Fruit fly (Drosophila melanogaster) whole organism, wandering third instar larva: ENCODE measurements around the gene CG33160.

Source experiments
- Abd-B ChIP-seq: fragments of >200 bp; optimal IDR thresholded peaks from 2 replicates; lab custom pipeline; 2017; ENCODE audit warnings: missing biosample characterization, missing genetic modification characterization
- CG32264 ChIP-seq: fragments of 200-800 bp; sonication (Bioruptor generic); optimal IDR thresholded peaks from 2 replicates; lab custom pipeline; 2016; ENCODE audit warnings: missing biosample characterization, missing genetic modification characterization
- CG9705 ChIP-seq: fragments of 200-800 bp; sonication (Bioruptor generic); optimal IDR thresholded peaks from 2 replicates; lab custom pipeline; 2018; ENCODE audit warnings: missing biosample characterization, mild to moderate bottlenecking, missing genetic modification characterization
- Dfd ChIP-seq: fragments of >200 bp; optimal IDR thresholded peaks from 2 replicates; lab custom pipeline; 2017; ENCODE audit warnings: missing biosample characterization, missing genetic modification characterization
- Dif ChIP-seq: fragments of 200-275, 200-300 bp; sonication (Bioruptor generic); optimal IDR thresholded peaks from 2 replicates; lab custom pipeline; 2018; ENCODE audit warnings: missing biosample characterization, missing genetic modification characterization; ENCODE audit not compliant: partially characterized antibody
- GATAd ChIP-seq: sonication (Bioruptor generic); optimal IDR thresholded peaks from 2 replicates; lab custom pipeline; 2016; ENCODE audit warnings: missing biosample characterization, missing genetic modification characterization
- HLH106 ChIP-seq: fragments of 200-800 bp; optimal IDR thresholded peaks from 3 replicates; lab custom pipeline; 2019; ENCODE audit warnings: missing biosample characterization, mild to moderate bottlenecking, missing genetic modification characterization, moderate library complexity
- Hnf4 ChIP-seq: fragments of 200-800 bp; sonication (Bioruptor generic); optimal IDR thresholded peaks from 2 replicates; lab custom pipeline; 2016; ENCODE audit warnings: missing biosample characterization, mild to moderate bottlenecking, missing genetic modification characterization
- Hr78 ChIP-seq: fragments of >200 bp; optimal IDR thresholded peaks from 2 replicates; lab custom pipeline; 2017; ENCODE audit warnings: missing biosample characterization, missing genetic modification characterization
- Hr83 ChIP-seq: fragments of 200-300 bp; sonication (Bioruptor generic); optimal IDR thresholded peaks from 2 replicates; lab custom pipeline; 2016; ENCODE audit warnings: missing biosample characterization, mild to moderate bottlenecking, missing genetic modification characterization, moderate library complexity; ENCODE audit not compliant: poor library complexity, severe bottlenecking
- Jra ChIP-seq: sonication (Bioruptor generic); optimal IDR thresholded peaks from 2 replicates; lab custom pipeline; 2016; ENCODE audit warnings: missing biosample characterization, missing genetic modification characterization
- Mio ChIP-seq: sonication (Bioruptor generic); optimal IDR thresholded peaks from 2 replicates; lab custom pipeline; 2016; ENCODE audit warnings: missing biosample characterization, missing genetic modification characterization
- Myc ChIP-seq: fragments of >200 bp; optimal IDR thresholded peaks from 2 replicates; lab custom pipeline; 2017
- N ChIP-seq: fragments of >200 bp; optimal IDR thresholded peaks from 2 replicates; lab custom pipeline; 2018; ENCODE audit warnings: missing biosample characterization, missing external identifiers, missing genetic modification characterization
- OdsH ChIP-seq: fragments of 200-800 bp; sonication (Bioruptor generic); optimal IDR thresholded peaks from 2 replicates; lab custom pipeline; 2016; ENCODE audit warnings: missing biosample characterization, mild to moderate bottlenecking, missing genetic modification characterization
- Rel ChIP-seq, 2 experiments: fragments of 200-800 bp; sonication (Bioruptor generic) in 1 of 2; optimal IDR thresholded peaks; 2 replicates in 1 of 2; 3 replicates in 1 of 2; lab custom pipeline; 2016 to 2019; ENCODE audit warnings: mild to moderate bottlenecking in 2 of 2, missing biosample characterization in 2 of 2, missing genetic modification characterization in 2 of 2, moderate library complexity in 1 of 2
- Sp1 ChIP-seq: fragments of 200-800 bp; sonication (Bioruptor generic); optimal IDR thresholded peaks from 3 replicates; lab custom pipeline; 2019; ENCODE audit warnings: missing biosample characterization, mild to moderate bottlenecking, missing genetic modification characterization, moderate library complexity
- Vsx2 ChIP-seq: fragments of 200-300, 225-300 bp; sonication (Bioruptor generic); optimal IDR thresholded peaks from 2 replicates; lab custom pipeline; 2018; ENCODE audit warnings: missing biosample characterization, missing genetic modification characterization; ENCODE audit not compliant: partially characterized antibody
- br ChIP-seq: fragments of 200-800 bp; sonication (Bioruptor generic); optimal IDR thresholded peaks from 2 replicates; lab custom pipeline; 2016; ENCODE audit warnings: missing biosample characterization, missing genetic modification characterization
- brk ChIP-seq: fragments of 200-800 bp; sonication (Bioruptor generic); optimal IDR thresholded peaks from 2 replicates; lab custom pipeline; 2016; ENCODE audit warnings: missing biosample characterization, mild to moderate bottlenecking, missing genetic modification characterization
- dl ChIP-seq, 2 experiments: fragments of 175-275, 200-275 bp in 1 of 2; fragments of 200-275 bp in 1 of 2; sonication (Bioruptor generic); optimal IDR thresholded peaks; lab custom pipeline; 2018; ENCODE audit warnings: mild to moderate bottlenecking in 2 of 2, missing biosample characterization in 2 of 2, missing genetic modification characterization in 2 of 2, moderate library complexity in 2 of 2; ENCODE audit not compliant: partially characterized antibody in 2 of 2, insufficient read depth in 1 of 2
- dmrt93B ChIP-seq: fragments of 200-800 bp; sonication (Bioruptor generic); optimal IDR thresholded peaks from 2 replicates; lab custom pipeline; 2018; ENCODE audit warnings: missing biosample characterization, mild to moderate bottlenecking, missing genetic modification characterization
- dsf ChIP-seq: sonication (Bioruptor generic); optimal IDR thresholded peaks from 2 replicates; lab custom pipeline; 2016; ENCODE audit warnings: missing biosample characterization, missing genetic modification characterization, borderline replicate concordance
- ey ChIP-seq: fragments of 200-800 bp; sonication (Bioruptor generic); optimal IDR thresholded peaks from 2 replicates; lab custom pipeline; 2016; ENCODE audit warnings: missing biosample characterization, missing genetic modification characterization
- foxo ChIP-seq, 2 experiments: fragments of 200-800 bp; sonication (Bioruptor generic); optimal IDR thresholded peaks; 2 replicates in 1 of 2; 3 replicates in 1 of 2; lab custom pipeline; 2016 to 2017; ENCODE audit warnings: missing biosample characterization in 2 of 2, missing genetic modification characterization in 2 of 2
- fru ChIP-seq: fragments of 200-800 bp; sonication (Bioruptor generic); optimal IDR thresholded peaks from 3 replicates; lab custom pipeline; 2016; ENCODE audit warnings: missing biosample characterization, mild to moderate bottlenecking, missing genetic modification characterization
- h ChIP-seq: fragments of 200-800 bp; sonication (Bioruptor generic); optimal IDR thresholded peaks from 3 replicates; lab custom pipeline; 2016; ENCODE audit warnings: missing biosample characterization, mild to moderate bottlenecking, missing genetic modification characterization
- jim ChIP-seq: fragments of 175-275, 200-325 bp; sonication (Bioruptor generic); optimal IDR thresholded peaks from 2 replicates; lab custom pipeline; 2016; ENCODE audit warnings: missing biosample characterization, mild to moderate bottlenecking, missing genetic modification characterization
- psq ChIP-seq: fragments of 200-800 bp; sonication (Bioruptor generic); optimal IDR thresholded peaks from 3 replicates; lab custom pipeline; 2017; ENCODE audit warnings: missing biosample characterization, mild to moderate bottlenecking, missing genetic modification characterization, moderate library complexity
- rgr ChIP-seq: fragments of 200-800 bp; sonication (Bioruptor generic); optimal IDR thresholded peaks from 3 replicates; lab custom pipeline; 2016; ENCODE audit warnings: missing biosample characterization, mild to moderate bottlenecking, missing genetic modification characterization
- sage ChIP-seq: fragments of 200-800 bp; sonication (Bioruptor generic); optimal IDR thresholded peaks from 2 replicates; lab custom pipeline; 2016; ENCODE audit warnings: missing biosample characterization, mild to moderate bottlenecking, missing genetic modification characterization
- sv ChIP-seq: fragments of 200-800 bp; sonication (Bioruptor generic); optimal IDR thresholded peaks from 3 replicates; lab custom pipeline; 2016; ENCODE audit warnings: missing biosample characterization, missing genetic modification characterization
- tai ChIP-seq: sonication (Bioruptor generic); optimal IDR thresholded peaks from 2 replicates; lab custom pipeline; 2016; ENCODE audit warnings: missing biosample characterization, missing genetic modification characterization
- usp ChIP-seq: fragments of >200 bp; optimal IDR thresholded peaks from 2 replicates; lab custom pipeline; 2017; ENCODE audit warnings: missing biosample characterization, missing genetic modification characterization
- woc ChIP-seq: sonication (Bioruptor generic); optimal IDR thresholded peaks from 2 replicates; lab custom pipeline; 2016; ENCODE audit warnings: missing biosample characterization, mild to moderate bottlenecking, missing genetic modification characterization

CG33160 gene

DNA sequence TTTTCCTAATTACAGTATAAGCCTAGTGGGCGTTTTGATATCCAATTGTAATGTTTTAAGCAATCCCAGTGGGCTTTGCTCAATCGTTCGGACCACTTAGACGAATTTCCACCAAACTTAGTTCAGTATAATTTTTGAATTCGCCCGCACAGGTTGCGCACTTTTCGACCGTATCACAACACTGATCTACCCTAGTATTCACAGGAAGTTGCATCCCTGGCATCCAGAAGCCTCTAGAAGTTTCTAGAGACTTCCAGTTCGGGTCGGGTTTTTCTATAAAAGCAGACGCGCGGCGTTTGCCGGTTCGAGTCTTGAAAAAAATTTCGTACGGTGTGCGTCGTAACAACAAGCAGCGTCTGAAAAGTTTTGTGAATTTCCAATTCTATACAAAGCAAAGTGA, 13.3 kb downstream of the CG33160 start, which contains the start of gene Hsp83:
Gene Hsp83, plus strand, starts transcription at position 58 of the 400 bp plus-strand sequence.
- TF ChIP-seq Rel (GFP tag; optimal IDR thresholded peaks at IDR 0.05; lab: Kevin White, UChicago), result peak; percentile 81
- peak; percentile 88 for TF ChIP-seq Rel (tag; optimal IDR thresholded peaks at IDR 0.05; lab: Kevin White, UChicago)
- peak; percentile 98 for TF ChIP-seq rgr (GFP tag; lab: Kevin White, UChicago)
- TF ChIP-seq Sp1 (GFP tag; lab: Kevin White, UChicago), result peak; percentile 98
- TF ChIP-seq HLH106, result peak; percentile 87
- TF ChIP-seq CG9705 (GFP tag; lab: Kevin White, UChicago), result peak; percentile 94
- TF ChIP-seq h (GFP tag; lab: Kevin White, UChicago), result peak; percentile 96
- no peak for TF ChIP-seq usp (GFP tag; lab: Kevin White, UChicago)
- peak; percentile 65 for TF ChIP-seq woc
- peak; percentile 95 for TF ChIP-seq sage (GFP tag; lab: Kevin White, UChicago)
- TF ChIP-seq N, result no peak
- TF ChIP-seq OdsH, result peak; percentile 94
- peak; percentile 87 to 93 for TF ChIP-seq foxo (GFP tag; optimal IDR thresholded peaks at IDR 0.05; lab: Kevin White, UChicago)
- no peak for TF ChIP-seq Dfd (GFP tag; lab: Kevin White, UChicago)
- TF ChIP-seq brk, result peak; percentile 90
- TF ChIP-seq sv (GFP tag; lab: Kevin White, UChicago), result peak; percentile 85
- TF ChIP-seq Myc (lab: Kevin White, UChicago), result no peak
- no peak for TF ChIP-seq Abd-B
- peak; percentile 78 for TF ChIP-seq dsf
- peak; percentile 99 for TF ChIP-seq Hr83 (GFP tag; lab: Kevin White, UChicago)
- TF ChIP-seq br (GFP tag; lab: Kevin White, UChicago), result peak; percentile 98
- no peak for TF ChIP-seq tai (GFP tag; lab: Kevin White, UChicago)
- peak; percentile 80 for TF ChIP-seq psq (GFP tag; lab: Kevin White, UChicago)
- TF ChIP-seq fru (GFP tag; lab: Kevin White, UChicago), result peak; percentile 95
- peak; percentile 92 for TF ChIP-seq Hnf4 (GFP tag; lab: Kevin White, UChicago)
- no peak for TF ChIP-seq GATAd (GFP tag; lab: Kevin White, UChicago)
- peak; percentile 27 for TF ChIP-seq Dif (GFP tag; lab: Kevin White, UChicago)
- TF ChIP-seq Jra (GFP tag; lab: Kevin White, UChicago), result peak; percentile 68
- peak; percentile 80 for TF ChIP-seq ey (GFP tag; lab: Kevin White, UChicago)
- TF ChIP-seq dmrt93B, result peak; percentile 90
- peak; percentile 86 for TF ChIP-seq CG32264 (GFP tag; lab: Kevin White, UChicago)
- peak; percentile 57 for TF ChIP-seq Mio (GFP tag; lab: Kevin White, UChicago)

DNA sequence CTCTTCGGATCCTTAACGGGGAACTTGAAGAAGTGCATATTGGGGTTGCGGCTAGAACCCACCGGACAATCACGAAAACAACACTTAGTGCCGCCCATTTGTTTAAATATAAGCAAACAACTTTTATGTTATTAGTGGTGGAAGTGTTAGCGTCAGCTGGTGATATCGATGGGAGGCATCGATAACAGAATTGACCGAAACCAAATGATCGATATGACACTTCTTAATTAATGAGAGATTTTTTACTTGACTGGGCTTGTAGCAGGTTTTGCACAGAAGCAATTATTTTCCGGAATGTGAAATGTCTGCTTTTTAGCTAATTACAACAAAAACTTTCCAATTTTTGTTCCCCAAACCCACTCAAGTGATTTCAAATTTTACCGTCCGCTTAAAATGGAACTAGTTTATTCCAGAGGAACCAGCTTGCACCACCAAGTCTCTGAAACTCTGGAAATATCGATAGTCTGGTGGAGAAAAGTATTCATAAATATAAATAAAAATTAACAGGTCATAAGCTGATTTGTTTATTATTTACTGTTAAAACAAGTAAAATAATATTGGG, 13.7 kb downstream of the CG33160 start, which contains the start of gene CG14965:
Gene CG14965, minus strand, starts transcription at position 159 of the 562 bp plus-strand sequence.
- TF ChIP-seq Hr83 (GFP tag; lab: Kevin White, UChicago), result peak; percentile 76
- TF ChIP-seq Rel (GFP tag; optimal IDR thresholded peaks at IDR 0.05; lab: Kevin White, UChicago), result no peak
- TF ChIP-seq Rel (tag; optimal IDR thresholded peaks at IDR 0.05; lab: Kevin White, UChicago), result no peak
- TF ChIP-seq Jra (GFP tag; lab: Kevin White, UChicago), result peak; percentile 8

DNA sequence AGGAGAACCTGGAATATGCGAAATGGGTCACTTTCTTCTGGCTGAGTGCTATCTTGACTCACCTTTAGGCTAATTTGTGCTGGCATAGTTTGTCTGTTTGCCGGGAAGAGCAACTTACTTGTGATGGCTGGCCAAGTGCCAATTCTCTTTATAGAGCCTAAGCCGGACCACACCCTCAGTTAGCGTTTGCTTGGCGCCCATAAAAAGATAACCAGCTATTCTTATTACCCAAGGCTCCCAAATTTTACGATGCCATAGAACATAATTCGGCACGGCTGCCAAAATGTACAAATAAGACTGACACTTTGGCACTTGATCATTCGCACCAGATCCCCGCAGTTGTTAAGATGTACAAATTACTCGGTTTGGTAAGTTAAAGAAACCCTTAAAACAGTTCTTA, 16.5 kb downstream of the CG33160 start, which contains the start of the genes CG42525 and CG14958:
Gene CG42525, minus strand, starts transcription at position 101 of the 400 bp plus-strand sequence.
Gene CG14958, plus strand, starts transcription at position 332 of the 400 bp plus-strand sequence.
- TF ChIP-seq Dfd (GFP tag; lab: Kevin White, UChicago) (no peak), Myc (lab: Kevin White, UChicago) (no peak), OdsH (no peak), CG9705 (GFP tag; lab: Kevin White, UChicago) (no peak), ey (GFP tag; lab: Kevin White, UChicago) (no peak), jim (no peak), h (GFP tag; lab: Kevin White, UChicago) (no peak), dl (GFP tag; optimal IDR thresholded peaks at IDR 0.05; lab: Kevin White, UChicago; ENCODE audit: insufficient read depth in 1 of 2, partially characterized antibody in 2 of 2) (no peak), Vsx2 (GFP tag; lab: Kevin White, UChicago) (no peak), Abd-B (no peak), dmrt93B (no peak), sv (GFP tag; lab: Kevin White, UChicago) (no peak), foxo (GFP tag; optimal IDR thresholded peaks at IDR 0.05; lab: Kevin White, UChicago) (no peak), Hr78 (GFP tag; lab: Kevin White, UChicago) (no peak)
